Fruit fly (Drosophila melanogaster): ENCODE results near the gene Roc1a.
A peak's percentile ranks its signal among the peaks of the same experiment; 100 is the strongest.

Roc1a gene

DNA sequence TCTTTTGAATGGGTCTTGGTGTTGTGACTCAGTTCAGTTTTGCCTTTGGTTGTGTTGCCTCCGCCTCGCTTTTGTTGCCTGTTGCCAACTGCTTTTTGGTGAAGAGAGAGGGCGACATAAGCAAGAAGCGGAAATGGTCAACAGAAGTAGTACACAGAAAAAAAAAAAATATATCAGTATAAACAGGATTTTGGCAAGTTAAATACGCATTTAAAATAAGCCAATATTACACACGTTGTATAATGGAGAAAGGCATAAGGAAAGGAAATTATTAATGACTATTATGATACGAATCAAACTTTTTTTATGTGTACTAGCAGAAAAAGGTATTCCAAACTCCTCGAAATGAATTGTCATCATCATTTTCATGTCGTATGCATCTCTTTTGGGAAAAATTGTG, 49.0 kb downstream of the Roc1a start (continued):
- TF ChIP-seq ash1 (GFP tag; optimal IDR thresholded peaks at IDR 0.05) (no peak), CG9437 (GFP tag; optimal IDR thresholded peaks at IDR 0.05) (no peak), ab (GFP tag; optimal IDR thresholded peaks at IDR 0.05) (no peak), eve (GFP tag; optimal IDR thresholded peaks at IDR 0.05) (no peak), CG11560 (tag; IDR thresholded peaks at IDR 0.05) (no peak), Hr51 (GFP tag; optimal IDR thresholded peaks at IDR 0.05) (peak in 1 of 2 experiments; percentile 10), CG10979 (tag; optimal IDR thresholded peaks at IDR 0.05) (peak; percentile 58), pan (optimal IDR thresholded peaks at IDR 0.05) (no peak), pan (GFP tag; optimal IDR thresholded peaks at IDR 0.05 in 1 of 2, IDR thresholded peaks at IDR 0.05 in 1 of 2) (no peak), slou (GFP tag; optimal IDR thresholded peaks at IDR 0.05) (no peak), Hsf (GFP tag; optimal IDR thresholded peaks at IDR 0.05) (peak; percentile 14), exex (tag; optimal IDR thresholded peaks at IDR 0.05) (no peak), pb (GFP tag; optimal IDR thresholded peaks at IDR 0.05) (no peak), CG31224 (GFP tag; IDR thresholded peaks at IDR 0.05) (no peak), Hmr (GFP tag; optimal IDR thresholded peaks at IDR 0.05) (no peak), sens-2 (GFP tag; IDR thresholded peaks at IDR 0.05) (no peak), caup (GFP tag; optimal IDR thresholded peaks at IDR 0.05; ENCODE audit: severe bottlenecking) (no peak), pho (GFP tag; optimal IDR thresholded peaks at IDR 0.05) (no peak), C15 (GFP tag; IDR thresholded peaks at IDR 0.05) (no peak), CG2875 (GFP tag; optimal IDR thresholded peaks at IDR 0.05) (no peak), CG2889 (GFP tag; IDR thresholded peaks at IDR 0.05) (no peak), CG1233 (GFP tag; optimal IDR thresholded peaks at IDR 0.05) (no peak), chm (GFP tag; IDR thresholded peaks at IDR 0.05) (no peak), tna (GFP tag; IDR thresholded peaks at IDR 0.05; ENCODE audit: partially characterized antibody) (no peak), gcm (GFP tag; optimal IDR thresholded peaks at IDR 0.05) (no peak), lov (optimal IDR thresholded peaks at IDR 0.05) (no peak), lov (GFP tag; IDR thresholded peaks at IDR 0.05) (no peak), CG6254 (GFP tag; optimal IDR thresholded peaks at IDR 0.05) (peak; percentile 47), croc (GFP tag; conservative IDR thresholded peaks at IDR 0.05) (no peak), corto (GFP tag; optimal IDR thresholded peaks at IDR 0.05) (no peak), CG15601 (tag; optimal IDR thresholded peaks at IDR 0.05) (no peak), Dip3 (GFP tag; optimal IDR thresholded peaks at IDR 0.05) (no peak), Xrp1 (GFP tag; IDR thresholded peaks at IDR 0.05) (peak; percentile 46), sima (GFP tag; optimal IDR thresholded peaks at IDR 0.05) (no peak), chinmo (GFP tag; IDR thresholded peaks at IDR 0.05; ENCODE audit: partially characterized antibody) (no peak), CG32767 (GFP tag; IDR thresholded peaks at IDR 0.05) (no peak), Stat92E (GFP tag; optimal IDR thresholded peaks at IDR 0.05) (no peak), CG7357 (GFP tag; IDR thresholded peaks at IDR 0.05) (no peak), CG6175 (GFP tag; IDR thresholded peaks at IDR 0.05) (no peak), stc (GFP tag; IDR thresholded peaks at IDR 0.05) (no peak), NC2α (GFP tag; optimal IDR thresholded peaks at IDR 0.05) (no peak), Atf-2 (GFP tag; optimal IDR thresholded peaks at IDR 0.05) (no peak), CG16813 (GFP tag; IDR thresholded peaks at IDR 0.05; ENCODE audit: partially characterized antibody) (no peak), en (GFP tag; optimal IDR thresholded peaks at IDR 0.05) (no peak), CG12299 (tag; optimal IDR thresholded peaks at IDR 0.05) (no peak), hbn (GFP tag; IDR thresholded peaks at IDR 0.05; ENCODE audit: partially characterized antibody) (no peak), CG3281 (GFP tag; optimal IDR thresholded peaks at IDR 0.05) (no peak), CG3838 (GFP tag; optimal IDR thresholded peaks at IDR 0.05) (no peak), CG10431 (GFP tag; optimal IDR thresholded peaks at IDR 0.05) (no peak), ara (GFP tag; IDR thresholded peaks at IDR 0.05) (peak; percentile 51; the same call in 1 of the 2 replicates), fd96Cb (tag; optimal IDR thresholded peaks at IDR 0.05) (peak; percentile 16), Dfd (GFP tag; optimal IDR thresholded peaks at IDR 0.05) (no peak)
